Fruit fly (Drosophila melanogaster) whole organism, embryonic: ENCODE measurements around the gene CG4968.

Source experiments
- Atf3 ChIP-seq: fragments of 200-800 bp; sonication (Bioruptor generic); optimal IDR thresholded peaks from 3 replicates; lab custom pipeline; 2016; ENCODE audit warnings: missing biosample characterization, missing genetic modification characterization
- Awh ChIP-seq: fragments of 200-800 bp; sonication (Bioruptor generic); IDR thresholded peaks from 2 replicates; pipeline ENCODE4, ENCODE4 v1.3.6; 2022; ENCODE audit warnings: missing biosample characterization, missing genetic modification characterization
- CG10274 ChIP-seq: fragments of 200-800 bp; sonication (Bioruptor generic); optimal IDR thresholded peaks from 3 replicates; lab custom pipeline; 2017; ENCODE audit warnings: missing biosample characterization, mild to moderate bottlenecking, missing genetic modification characterization
- CG10321 ChIP-seq: fragments of 200-800 bp; sonication (Bioruptor generic); IDR thresholded peaks from 2 replicates; pipeline ENCODE4 v1.3.6; 2022; ENCODE audit warnings: missing biosample characterization, missing genetic modification characterization
- CG10462 ChIP-seq: fragments of 200-800 bp; sonication (Bioruptor generic); optimal IDR thresholded peaks from 2 replicates; lab custom pipeline; 2016; ENCODE audit warnings: missing biosample characterization, missing genetic modification characterization
- CG10654 ChIP-seq: fragments of 200-800 bp; sonication (Bioruptor generic); optimal IDR thresholded peaks from 2 replicates; lab custom pipeline; 2016; ENCODE audit warnings: missing biosample characterization, missing genetic modification characterization
- CG11696 ChIP-seq: fragments of 200-800 bp; sonication (Bioruptor generic); IDR thresholded peaks from 2 replicates; pipeline ENCODE4 v1.3.6; 2022; ENCODE audit warnings: missing biosample characterization, missing genetic modification characterization
- CG12219 ChIP-seq: fragments of 200-800 bp; sonication (Bioruptor generic); optimal IDR thresholded peaks from 3 replicates; lab custom pipeline; 2018; ENCODE audit warnings: missing biosample characterization, mild to moderate bottlenecking, missing genetic modification characterization
- CG13287 ChIP-seq: fragments of 200-800 bp; sonication (Bioruptor generic); IDR thresholded peaks from 2 replicates; pipeline ENCODE4 v1.3.6; 2022; ENCODE audit warnings: missing biosample characterization, missing genetic modification characterization; ENCODE audit not compliant: partially characterized antibody
- CG13296 ChIP-seq: fragments of 200-800 bp; sonication (Bioruptor generic); optimal IDR thresholded peaks from 3 replicates; lab custom pipeline; 2018; ENCODE audit warnings: missing biosample characterization, mild to moderate bottlenecking, missing genetic modification characterization
- CG13624 ChIP-seq: fragments of 200-800 bp; sonication (Bioruptor generic); optimal IDR thresholded peaks from 2 replicates; lab custom pipeline; 2016; ENCODE audit warnings: missing biosample characterization, missing genetic modification characterization
- CG14710 ChIP-seq: fragments of 200-800 bp; sonication (Bioruptor generic); optimal IDR thresholded peaks from 3 replicates; lab custom pipeline; 2019; ENCODE audit warnings: missing biosample characterization, mild to moderate bottlenecking, missing genetic modification characterization, moderate library complexity
- CG1529 ChIP-seq: fragments of 200-800 bp; sonication (Bioruptor generic); optimal IDR thresholded peaks from 3 replicates; lab custom pipeline; 2018; ENCODE audit warnings: missing biosample characterization, missing genetic modification characterization
- CG17361 ChIP-seq: fragments of 200-800 bp; sonication (Bioruptor generic); IDR thresholded peaks from 3 replicates; pipeline ENCODE4 v1.3.6; 2022; ENCODE audit warnings: missing biosample characterization, missing genetic modification characterization
- CG18011 ChIP-seq: fragments of 200-800 bp; sonication (Bioruptor generic); optimal IDR thresholded peaks from 2 replicates; lab custom pipeline; 2017; ENCODE audit warnings: missing biosample characterization, missing genetic modification characterization, mild to moderate bottlenecking, moderate library complexity, missing genotype
- CG18599 ChIP-seq: fragments of 200-800 bp; sonication (Bioruptor generic); optimal IDR thresholded peaks from 3 replicates; lab custom pipeline; 2017; ENCODE audit warnings: missing biosample characterization, missing genetic modification characterization, mild to moderate bottlenecking, moderate library complexity, missing genetic modification reagents
- CG2120 ChIP-seq: fragments of 200-800 bp; sonication (Bioruptor generic); optimal IDR thresholded peaks from 3 replicates; lab custom pipeline; 2016; ENCODE audit warnings: missing biosample characterization, missing genetic modification characterization
- CG2202 ChIP-seq: fragments of 200-800 bp; sonication (Bioruptor generic); optimal IDR thresholded peaks from 2 replicates; lab custom pipeline; 2018; ENCODE audit warnings: missing biosample characterization, mild to moderate bottlenecking, missing genetic modification characterization
- CG4328 ChIP-seq: fragments of 200-800 bp; sonication (Bioruptor generic); optimal IDR thresholded peaks from 3 replicates; lab custom pipeline; 2017; ENCODE audit warnings: missing biosample characterization, missing genetic modification reagents, missing genetic modification characterization
- CG7357 ChIP-seq: fragments of 200-800 bp; sonication (Bioruptor generic); IDR thresholded peaks from 3 replicates; pipeline ENCODE4 v1.3.6; 2022; ENCODE audit warnings: missing biosample characterization, missing genetic modification characterization
- CG7963 ChIP-seq: fragments of 200-800 bp; sonication (Bioruptor generic); IDR thresholded peaks from 3 replicates; pipeline ENCODE4 v1.3.6; 2022; ENCODE audit warnings: missing biosample characterization, missing genetic modification characterization; ENCODE audit not compliant: partially characterized antibody
- CG9876 ChIP-seq: fragments of 200-800 bp; sonication (Bioruptor generic); optimal IDR thresholded peaks from 2 replicates; lab custom pipeline; 2016; ENCODE audit warnings: missing biosample characterization, missing genetic modification characterization
- Camta ChIP-seq: fragments of 200-800 bp; sonication (Bioruptor generic); optimal IDR thresholded peaks from 2 replicates; lab custom pipeline; 2016; ENCODE audit warnings: missing biosample characterization, missing genetic modification characterization
- Chrac-16 ChIP-seq: fragments of 200-800 bp; sonication (Bioruptor generic); optimal IDR thresholded peaks from 3 replicates; lab custom pipeline; 2016; ENCODE audit warnings: missing biosample characterization, missing genetic modification characterization
- CkIIα-i1 ChIP-seq: fragments of 200-800 bp; sonication (Bioruptor generic); IDR thresholded peaks from 2 replicates; pipeline ENCODE4 v1.3.6; 2022; ENCODE audit warnings: missing biosample characterization, missing genetic modification characterization
- D ChIP-seq, 2 experiments: fragments of 200-800 bp in 1 of 2; fragments of >200 bp in 1 of 2; sonication (Bioruptor generic) in 1 of 2; optimal IDR thresholded peaks; 2 replicates in 1 of 2; 3 replicates in 1 of 2; lab custom pipeline; 2017; ENCODE audit warnings: mild to moderate bottlenecking in 1 of 2, missing biosample characterization in 1 of 2, missing genetic modification characterization in 1 of 2, missing genetic modification reagents in 1 of 2
- Dek ChIP-seq: fragments of 200-800 bp; sonication (Bioruptor generic); optimal IDR thresholded peaks from 3 replicates; lab custom pipeline; 2019; ENCODE audit warnings: missing biosample characterization, mild to moderate bottlenecking, missing genetic modification characterization, moderate library complexity
- Fer3 ChIP-seq: fragments of 200-800 bp; sonication (Bioruptor generic); optimal IDR thresholded peaks from 2 replicates; lab custom pipeline; 2018; ENCODE audit warnings: missing biosample characterization, mild to moderate bottlenecking, missing genetic modification characterization, moderate library complexity
- HLH4C ChIP-seq: fragments of 200-800 bp; sonication (Bioruptor generic); IDR thresholded peaks from 3 replicates; pipeline ENCODE4 v1.3.6; 2022; ENCODE audit warnings: missing biosample characterization, missing genetic modification characterization; ENCODE audit not compliant: partially characterized antibody
- Hr3 ChIP-seq: fragments of 200-800 bp; sonication (Bioruptor generic); optimal IDR thresholded peaks from 3 replicates; lab custom pipeline; 2016; ENCODE audit warnings: missing biosample characterization, missing genetic modification characterization
- Rx ChIP-seq: fragments of 200-800 bp; sonication (Bioruptor generic); IDR thresholded peaks from 2 replicates; pipeline ENCODE4 v1.3.6; 2022; ENCODE audit warnings: missing biosample characterization, missing genetic modification characterization
- Side ChIP-seq: fragments of 200-800 bp; sonication (Bioruptor generic); optimal IDR thresholded peaks from 2 replicates; lab custom pipeline; 2016; ENCODE audit warnings: missing biosample characterization, missing genetic modification characterization
- ap ChIP-seq: fragments of 200-800 bp; sonication (Bioruptor generic); IDR thresholded peaks from 2 replicates; pipeline ENCODE4 v1.3.6; 2022; ENCODE audit warnings: missing biosample characterization, missing genetic modification characterization
- cas ChIP-seq: fragments of 200-800 bp; sonication (Bioruptor generic); IDR thresholded peaks from 2 replicates; pipeline ENCODE4 v1.3.6; 2022; ENCODE audit warnings: missing biosample characterization, missing genetic modification characterization
- caup ChIP-seq: fragments of 200-800 bp; sonication (Bioruptor generic); optimal IDR thresholded peaks from 3 replicates; lab custom pipeline; 2017; ENCODE audit warnings: missing biosample characterization, mild to moderate bottlenecking, missing genetic modification characterization, moderate library complexity; ENCODE audit not compliant: severe bottlenecking
- dm ChIP-seq: fragments of 200-800 bp; sonication (Bioruptor generic); optimal IDR thresholded peaks from 3 replicates; lab custom pipeline; 2016; ENCODE audit warnings: missing biosample characterization, missing genetic modification characterization
- dmrt11E ChIP-seq: fragments of 200-800 bp; sonication (Bioruptor generic); optimal IDR thresholded peaks from 3 replicates; lab custom pipeline; 2018; ENCODE audit warnings: missing biosample characterization, mild to moderate bottlenecking, missing genetic modification characterization, moderate library complexity
- ewg ChIP-seq: fragments of 200-800 bp; sonication (Bioruptor generic); optimal IDR thresholded peaks from 3 replicates; lab custom pipeline; 2017; ENCODE audit warnings: mild to moderate bottlenecking, missing biosample characterization, missing genetic modification reagents, missing genetic modification characterization
- exex ChIP-seq: fragments of 200-800 bp; sonication (Bioruptor generic); optimal IDR thresholded peaks from 4 replicates; lab custom pipeline; 2018; ENCODE audit warnings: missing biosample characterization, mild to moderate bottlenecking, missing genetic modification characterization, moderate library complexity
- gcm ChIP-seq: fragments of 200-800 bp; sonication (Bioruptor generic); optimal IDR thresholded peaks from 2 replicates; lab custom pipeline; 2019; ENCODE audit warnings: missing biosample characterization, mild to moderate bottlenecking, missing genetic modification characterization, moderate library complexity
- gro ChIP-seq: fragments of 200-800 bp; sonication (Bioruptor generic); optimal IDR thresholded peaks from 2 replicates; lab custom pipeline; 2016; ENCODE audit warnings: missing biosample characterization, missing genetic modification characterization
- jumu ChIP-seq: fragments of 200-800 bp; sonication (Bioruptor generic); optimal IDR thresholded peaks from 3 replicates; lab custom pipeline; 2016; ENCODE audit warnings: missing biosample characterization, missing genetic modification characterization
- oc ChIP-seq: fragments of 200-800 bp; sonication (Bioruptor generic); optimal IDR thresholded peaks from 2 replicates; lab custom pipeline; 2018; ENCODE audit warnings: missing biosample characterization, mild to moderate bottlenecking, missing genetic modification characterization, moderate library complexity
- otp ChIP-seq: fragments of 200-800 bp; sonication (Bioruptor generic); IDR thresholded peaks from 3 replicates; pipeline ENCODE4, ENCODE4 v1.3.6; 2022; ENCODE audit warnings: missing biosample characterization, missing genetic modification characterization
- pzg ChIP-seq: fragments of 200-800 bp; sonication (Bioruptor generic); optimal IDR thresholded peaks from 3 replicates; lab custom pipeline; 2018; ENCODE audit warnings: missing biosample characterization, mild to moderate bottlenecking, missing genetic modification characterization, moderate library complexity
- repo ChIP-seq: fragments of 200-800 bp; sonication (Bioruptor generic); optimal IDR thresholded peaks from 2 replicates; lab custom pipeline; 2016; ENCODE audit warnings: missing biosample characterization, missing genetic modification characterization
- slou ChIP-seq: fragments of 200-800 bp; sonication (Bioruptor generic); optimal IDR thresholded peaks from 3 replicates; lab custom pipeline; 2016; ENCODE audit warnings: missing biosample characterization, missing genetic modification characterization
- tll ChIP-seq, 2 experiments: fragments of 200-800 bp in 1 of 2; fragments of >200 bp in 1 of 2; sonication (Bioruptor generic) in 1 of 2; optimal IDR thresholded peaks; 2 replicates each; lab custom pipeline; 2017 to 2019; ENCODE audit warnings: missing biosample characterization in 2 of 2, missing genetic modification characterization in 2 of 2, mild to moderate bottlenecking in 1 of 2, moderate library complexity in 1 of 2
- trh ChIP-seq: fragments of 200-800 bp; sonication (Bioruptor generic); optimal IDR thresholded peaks from 2 replicates; lab custom pipeline; 2016; ENCODE audit warnings: missing biosample characterization, missing genetic modification characterization
- wek ChIP-seq: fragments of 200-800 bp; sonication (Bioruptor generic); optimal IDR thresholded peaks from 3 replicates; lab custom pipeline; 2018; ENCODE audit warnings: missing biosample characterization, mild to moderate bottlenecking, missing genetic modification characterization, moderate library complexity

Gene CG4968

dm6 chr2L:10303786-10304185 lies 2.9 kb upstream of the CG4968 start, which contains the start of gene nmd:
Gene nmd (minus strand): TSS chr2L:10303947.
- no peak for TF ChIP-seq Camta (GFP tag; lab: Kevin White, UChicago)
- TF ChIP-seq oc = no peak
- TF ChIP-seq CG13624 (GFP tag; lab: Kevin White, UChicago) = no peak
- no peak for TF ChIP-seq CG1529 (GFP tag; lab: Kevin White, UChicago)
- no peak for TF ChIP-seq ap (GFP tag; lab: Robert Waterston, UW)
- no peak for TF ChIP-seq tll (GFP tag; optimal IDR thresholded peaks at IDR 0.05; lab: Kevin White, UChicago)
- no peak for TF ChIP-seq CG7963 (GFP tag; lab: Robert Waterston, UW)
- no peak for TF ChIP-seq otp
- no peak for TF ChIP-seq CkIIα-i1 (GFP tag; lab: Robert Waterston, UW)
- no peak for TF ChIP-seq Rx
- TF ChIP-seq HLH4C (GFP tag; lab: Robert Waterston, UW) = no peak
- peak; percentile 45 for TF ChIP-seq dm
- no peak for TF ChIP-seq caup (GFP tag; lab: Kevin White, UChicago)
- TF ChIP-seq pzg (GFP tag; lab: Kevin White, UChicago) = peak; percentile 80
- TF ChIP-seq Atf3 = no peak
- no peak for TF ChIP-seq jumu (GFP tag; lab: Kevin White, UChicago)
- no peak for TF ChIP-seq CG12219
- TF ChIP-seq CG4328 = no peak
- TF ChIP-seq cas = no peak
- no peak for TF ChIP-seq CG10462 (GFP tag; lab: Kevin White, UChicago)
- TF ChIP-seq CG13296 (GFP tag; lab: Kevin White, UChicago) = no peak
- no peak for TF ChIP-seq CG18599 (GFP tag; lab: Kevin White, UChicago)
- TF ChIP-seq slou (GFP tag; lab: Kevin White, UChicago) = no peak
- 0 out of 2 replicates have a peak, but pooled peaks have one; percentile 21 for TF ChIP-seq CG10321
- TF ChIP-seq Side (GFP tag; lab: Kevin White, UChicago) = no peak
- TF ChIP-seq CG10654 (GFP tag; lab: Kevin White, UChicago) = peak; percentile 3
- TF ChIP-seq wek (GFP tag; lab: Kevin White, UChicago) = no peak
- no peak for TF ChIP-seq CG2202 (tag; lab: Kevin White, UChicago)
- peak; percentile 48 for TF ChIP-seq Dek (tag; lab: Kevin White, UChicago)
- no peak for TF ChIP-seq Hr3 (GFP tag; lab: Kevin White, UChicago)
- no peak for TF ChIP-seq CG10274
- no peak for TF ChIP-seq ewg
- TF ChIP-seq CG7357 (GFP tag; lab: Robert Waterston, UW) = no peak
- TF ChIP-seq CG13287 (GFP tag; lab: Robert Waterston, UW) = peak; percentile 53
- TF ChIP-seq CG11696 (GFP tag; lab: Robert Waterston, UW) = no peak
- TF ChIP-seq CG17361 = 0 out of 3 replicates have a peak, but pooled peaks have one; percentile 24
- TF ChIP-seq Chrac-16 = peak; percentile 12
- TF ChIP-seq Fer3 (tag; lab: Kevin White, UChicago) = no peak
- no peak for TF ChIP-seq D (optimal IDR thresholded peaks at IDR 0.05; lab: Kevin White, UChicago)
- no peak for TF ChIP-seq D (GFP tag; optimal IDR thresholded peaks at IDR 0.05; lab: Kevin White, UChicago)
- no peak for TF ChIP-seq CG18011
- no peak for TF ChIP-seq gro (GFP tag; lab: Kevin White, UChicago)
- TF ChIP-seq CG14710 (tag; lab: Kevin White, UChicago) = peak; percentile 42
- no peak for TF ChIP-seq dmrt11E (tag; lab: Kevin White, UChicago)
- no peak for TF ChIP-seq gcm
- 0 out of 2 replicates have a peak, but pooled peaks have one; percentile 28 for TF ChIP-seq Awh (GFP tag; lab: Robert Waterston, UW)
- no peak for TF ChIP-seq CG9876 (GFP tag; lab: Kevin White, UChicago)
- no peak for TF ChIP-seq exex (tag; lab: Kevin White, UChicago)
- TF ChIP-seq CG2120 (GFP tag; lab: Kevin White, UChicago) = peak; percentile 33
- no peak for TF ChIP-seq trh (GFP tag; lab: Kevin White, UChicago)
- TF ChIP-seq repo (GFP tag; lab: Kevin White, UChicago) = no peak
